Fruit fly (Drosophila melanogaster) Kc167 (cell line): ENCODE data around the gene Kif19A.

Source experiments
- Myc ChIP-seq: fragments of >200 bp; optimal IDR thresholded peaks from 2 replicates; lab custom pipeline; 2017; ENCODE audit warnings: missing external identifiers
- Sin3A ChIP-seq: fragments of >200 bp; optimal IDR thresholded peaks from 2 replicates; lab custom pipeline; 2018; ENCODE audit warnings: missing external identifiers
- h ChIP-seq: fragments of >200 bp; optimal IDR thresholded peaks from 3 replicates; lab custom pipeline; 2018; ENCODE audit warnings: missing external identifiers
- insv ChIP-seq: fragments of >200 bp; optimal IDR thresholded peaks from 3 replicates; lab custom pipeline; 2018; ENCODE audit warnings: missing external identifiers
- psq ChIP-seq: fragments of >200 bp; optimal IDR thresholded peaks from 2 replicates; lab custom pipeline; 2017; ENCODE audit warnings: missing external identifiers
- ttk ChIP-seq: sonication (Bioruptor generic); optimal IDR thresholded peaks from 2 replicates; lab custom pipeline; 2017; ENCODE audit warnings: missing external identifiers

Kif19A gene

DNA sequence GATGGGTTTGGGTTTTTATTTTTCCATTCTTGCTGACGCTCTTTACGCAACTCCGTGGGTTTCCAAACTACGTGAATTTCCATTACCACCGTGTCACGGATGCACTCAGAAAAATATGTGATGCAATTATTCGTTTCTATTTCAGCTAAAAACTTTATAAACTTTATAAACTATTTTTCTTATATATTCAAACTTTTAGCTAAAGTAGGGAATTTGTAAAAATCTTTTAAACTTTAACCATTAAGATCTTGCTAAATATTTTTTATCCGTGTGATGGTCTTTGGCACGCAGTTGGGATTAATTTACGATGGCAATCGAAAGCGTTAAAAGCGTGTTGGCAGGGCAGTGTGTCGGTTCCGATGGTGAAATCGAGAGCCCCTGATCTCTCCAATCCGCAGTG, 22.8 kb downstream of the Kif19A start:
- no peak for TF ChIP-seq ttk (lab: Kevin White, UChicago)
- TF ChIP-seq psq (lab: Kevin White, UChicago), result no peak
- TF ChIP-seq Myc (lab: Kevin White, UChicago), result no peak
- no peak for TF ChIP-seq Sin3A (lab: Kevin White, UChicago)
- no peak for TF ChIP-seq insv (lab: Kevin White, UChicago)
- TF ChIP-seq h (lab: Kevin White, UChicago), result no peak

DNA sequence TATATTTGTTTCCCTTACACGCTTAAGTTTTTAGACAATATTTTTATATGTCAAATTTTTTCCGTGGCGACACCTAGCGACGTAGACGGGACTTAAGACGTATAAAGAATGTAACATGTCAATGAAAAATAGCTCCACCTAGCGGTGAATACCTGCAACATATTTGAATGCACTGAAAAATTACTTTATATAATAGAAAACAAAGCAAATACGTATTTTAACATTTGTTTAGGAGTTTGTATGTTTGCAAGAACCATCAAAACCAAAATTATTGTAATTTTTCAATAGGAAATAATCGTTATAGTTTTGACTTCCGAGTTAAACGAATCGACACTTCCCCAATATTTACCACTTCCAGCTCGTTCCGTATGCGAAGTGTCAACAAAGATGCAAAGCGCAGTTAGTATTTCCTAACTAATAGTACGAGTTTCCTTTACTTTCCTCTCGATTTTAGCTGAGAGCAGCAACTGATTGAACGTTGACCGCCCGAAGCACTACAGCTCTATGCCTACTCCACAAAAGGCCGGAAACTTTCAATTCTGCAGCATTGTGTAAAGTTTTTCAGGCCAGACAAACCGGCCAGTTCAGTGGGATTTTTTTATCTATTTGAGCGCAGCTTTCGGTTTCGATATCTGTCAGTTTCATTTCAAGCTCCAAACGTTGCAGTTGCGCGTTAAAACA, 29.2 kb downstream of the Kif19A start, which contains the start of gene Npc2b:
Npc2b (plus strand) TSS at position 631 of the 681 bp plus-strand sequence.
- TF ChIP-seq h (lab: Kevin White, UChicago), result no peak
- TF ChIP-seq Sin3A (lab: Kevin White, UChicago), result no peak
- no peak for TF ChIP-seq ttk (lab: Kevin White, UChicago)
- no peak for TF ChIP-seq insv (lab: Kevin White, UChicago)
- TF ChIP-seq Myc (lab: Kevin White, UChicago), result no peak
- TF ChIP-seq psq (lab: Kevin White, UChicago), result no peak

dm6 chr3R:14088157-14088556, 30.1 kb downstream of the Kif19A start:
- TF ChIP-seq psq (lab: Kevin White, UChicago) (no peak), insv (lab: Kevin White, UChicago) (no peak), Sin3A (lab: Kevin White, UChicago) (no peak), h (lab: Kevin White, UChicago) (no peak), ttk (lab: Kevin White, UChicago) (no peak), Myc (lab: Kevin White, UChicago) (no peak)

- TF ChIP-seq psq (lab: Kevin White, UChicago) (no peak), insv (lab: Kevin White, UChicago) (no peak), Myc (lab: Kevin White, UChicago) (no peak), Sin3A (lab: Kevin White, UChicago) (no peak), h (lab: Kevin White, UChicago) (no peak)
Observed at dm6 chr3R:14085555-14085954, 32.7 kb downstream of the Kif19A start.

- TF ChIP-seq Sin3A (lab: Kevin White, UChicago), result no peak
- no peak for TF ChIP-seq insv (lab: Kevin White, UChicago)
- no peak for TF ChIP-seq psq (lab: Kevin White, UChicago)
- no peak for TF ChIP-seq ttk (lab: Kevin White, UChicago)
Observed at dm6 chr3R:14081526-14081925, 36.7 kb downstream of the Kif19A start.

- no peak for TF ChIP-seq Sin3A (lab: Kevin White, UChicago)
- TF ChIP-seq psq (lab: Kevin White, UChicago), result no peak
- TF ChIP-seq Myc (lab: Kevin White, UChicago), result no peak
- TF ChIP-seq h (lab: Kevin White, UChicago), result no peak
- no peak for TF ChIP-seq insv (lab: Kevin White, UChicago)
- no peak for TF ChIP-seq ttk (lab: Kevin White, UChicago)
Observed at dm6 chr3R:14077026-14077425, 41.2 kb downstream of the Kif19A start.

DNA sequence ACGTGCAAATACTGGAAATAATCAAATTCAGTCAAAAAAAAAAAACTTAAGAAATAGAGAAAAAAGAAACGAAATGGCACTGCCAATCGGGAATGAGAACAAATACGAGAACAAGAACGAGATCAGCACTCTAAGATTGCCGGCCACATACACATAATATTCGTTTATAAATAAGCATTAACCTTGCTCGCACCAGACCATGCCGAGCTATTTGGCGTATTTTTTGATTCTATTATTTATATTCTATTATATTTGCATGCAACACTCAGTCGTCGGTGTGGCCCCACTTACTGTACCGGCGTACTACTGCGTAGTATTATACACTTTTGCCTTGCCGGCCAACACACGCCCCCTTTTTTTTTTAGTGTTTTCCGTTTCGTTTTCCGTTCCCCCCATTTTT, 47.6 kb downstream of the Kif19A start:
- TF ChIP-seq h (lab: Kevin White, UChicago) (no peak), insv (lab: Kevin White, UChicago) (no peak), Myc (lab: Kevin White, UChicago) (no peak), Sin3A (lab: Kevin White, UChicago) (no peak), psq (lab: Kevin White, UChicago) (no peak), ttk (lab: Kevin White, UChicago) (no peak)

DNA sequence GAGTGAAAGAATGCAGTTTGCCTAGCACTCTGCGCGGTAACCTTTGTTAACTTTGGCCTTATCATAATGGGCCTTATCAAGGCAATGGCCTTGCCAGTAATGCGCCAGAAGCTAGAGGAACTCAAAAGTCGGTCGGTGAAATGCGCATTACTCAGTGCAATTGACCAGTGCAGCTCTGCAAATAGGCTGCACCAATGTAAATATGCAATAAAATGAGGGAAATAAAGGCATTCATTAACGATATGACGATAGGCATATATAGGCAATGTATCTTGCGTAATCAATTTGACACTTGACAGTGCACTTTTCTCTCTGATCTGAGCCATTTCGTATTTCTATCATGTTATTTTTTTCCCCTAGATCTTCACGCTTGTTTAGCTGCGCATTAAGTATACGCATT, 48.2 kb downstream of the Kif19A start:
- no peak for TF ChIP-seq Sin3A (lab: Kevin White, UChicago)

DNA sequence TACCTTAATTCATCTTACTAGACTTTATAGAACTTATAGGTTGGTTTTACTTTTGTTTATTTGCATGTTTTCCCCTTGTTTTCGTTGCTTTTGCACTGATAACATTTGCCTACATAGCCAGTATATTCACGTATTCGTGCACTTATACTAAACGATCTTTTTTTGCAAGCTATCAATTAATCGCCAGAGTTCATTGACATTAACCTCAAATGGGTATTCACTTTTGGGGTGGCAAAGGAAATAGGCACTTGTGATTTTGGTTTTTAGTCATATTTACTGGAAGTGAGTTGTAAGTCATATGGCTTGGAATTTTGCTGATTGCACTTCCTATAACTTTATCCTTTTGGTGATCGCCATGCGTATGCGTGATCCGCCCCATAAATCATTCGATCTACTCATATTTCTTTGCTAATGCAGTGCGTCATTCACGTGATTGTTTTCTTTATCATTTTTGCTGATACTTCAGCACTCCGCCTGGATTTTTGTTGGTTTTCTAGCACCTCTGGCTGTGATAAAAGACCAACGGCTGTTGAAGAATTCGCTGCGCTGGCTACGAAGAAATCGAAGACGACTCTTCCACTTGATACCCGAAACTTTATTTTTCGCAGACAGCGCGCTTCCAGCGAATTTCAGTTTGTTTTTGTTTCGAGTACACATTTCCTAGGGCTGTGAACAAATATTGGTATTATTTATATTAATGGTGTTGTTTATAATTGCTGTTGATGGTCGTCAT, 50.2 kb downstream of the Kif19A start:
- TF ChIP-seq psq (lab: Kevin White, UChicago) (no peak), Myc (lab: Kevin White, UChicago) (no peak)

- no peak for TF ChIP-seq psq (lab: Kevin White, UChicago)
- TF ChIP-seq insv (lab: Kevin White, UChicago), result no peak
- no peak for TF ChIP-seq h (lab: Kevin White, UChicago)
- no peak for TF ChIP-seq ttk (lab: Kevin White, UChicago)
- no peak for TF ChIP-seq Sin3A (lab: Kevin White, UChicago)
- no peak for TF ChIP-seq Myc (lab: Kevin White, UChicago)
Observed at dm6 chr3R:14065241-14065640, 53.0 kb downstream of the Kif19A start.

- TF ChIP-seq h (lab: Kevin White, UChicago) (no peak), ttk (lab: Kevin White, UChicago) (no peak), Sin3A (lab: Kevin White, UChicago) (no peak), insv (lab: Kevin White, UChicago) (no peak), psq (lab: Kevin White, UChicago) (no peak), Myc (lab: Kevin White, UChicago) (no peak)
Observed at dm6 chr3R:14064158-14064969, 53.9 kb downstream of the Kif19A start.
